Worm (Caenorhabditis elegans) whole organism, young adult: ENCODE results near the gene gpc-1.

ENCODE experiments used
- B0019.2 ChIP-seq: fragments of 200-800 bp; sonication (Bioruptor generic); conservative IDR thresholded peaks from 2 replicates; pipeline ENCODE4 v1.3.6; 2022; ENCODE audit warnings: missing genetic modification reagents, missing genetic modification characterization, missing compliant biosample characterization
- C17E4.6 ChIP-seq: fragments of 200-800 bp; sonication (Bioruptor generic); IDR thresholded peaks from 2 replicates; pipeline ENCODE4 v1.3.6; 2022; ENCODE audit warnings: missing genetic modification reagents, missing genetic modification characterization, missing compliant biosample characterization
- D2030.7 ChIP-seq: fragments of 200-800 bp; sonication (Bioruptor generic); IDR thresholded peaks from 2 replicates; pipeline ENCODE4 v1.3.6; 2022; ENCODE audit warnings: missing genetic modification reagents, missing genetic modification characterization, missing compliant biosample characterization
- F49E8.2 ChIP-seq: sonication (generic microtip); optimal IDR thresholded peaks from 3 replicates; lab custom pipeline; 2017; ENCODE audit warnings: missing genetic modification characterization, mild to moderate bottlenecking, missing compliant biosample characterization, antibody characterized with exemption, moderate library complexity; ENCODE audit not compliant: insufficient read depth
- F55B11.4 ChIP-seq: sonication (generic microtip); optimal IDR thresholded peaks from 2 replicates; lab custom pipeline; 2016; ENCODE audit warnings: missing compliant biosample characterization, missing genetic modification characterization, borderline replicate concordance; ENCODE audit not compliant: insufficient read depth
- K11D2.4 ChIP-seq: fragments of 200-800 bp; sonication (Bioruptor generic); IDR thresholded peaks from 2 replicates; pipeline ENCODE4 v1.3.6; 2022; ENCODE audit warnings: missing genetic modification reagents, missing genetic modification characterization, missing compliant biosample characterization
- K12H6.12 ChIP-seq: fragments of 200-800 bp; sonication (Bioruptor generic); optimal IDR thresholded peaks from 2 replicates; lab custom pipeline; 2018; ENCODE audit warnings: mild to moderate bottlenecking, missing genetic modification characterization, missing compliant biosample characterization
- T26A5.8 ChIP-seq: sonication (generic microtip); optimal IDR thresholded peaks from 2 replicates; lab custom pipeline; 2016; ENCODE audit warnings: missing genetic modification characterization, missing compliant biosample characterization
- Y53F4B.3 ChIP-seq: fragments of 200-800 bp; sonication (Bioruptor generic); IDR thresholded peaks from 2 replicates; pipeline ENCODE4 v1.3.6; 2022; ENCODE audit warnings: missing genetic modification reagents, missing genetic modification characterization, missing compliant biosample characterization
- Y53G8AR.9 ChIP-seq: fragments of 200-800 bp; sonication (Bioruptor generic); conservative IDR thresholded peaks from 2 replicates; pipeline ENCODE4 v1.3.6; 2022; ENCODE audit warnings: missing genetic modification reagents, missing genetic modification characterization, missing compliant biosample characterization
- Y56A3A.18 ChIP-seq: fragments of 200-800 bp; sonication (Bioruptor generic); IDR thresholded peaks from 2 replicates; pipeline ENCODE4 v1.3.6; 2022; ENCODE audit warnings: missing genetic modification reagents, missing genetic modification characterization, missing compliant biosample characterization
- atf-7 ChIP-seq: sonication (generic microtip); optimal IDR thresholded peaks from 2 replicates; lab custom pipeline; 2017; ENCODE audit warnings: mild to moderate bottlenecking, missing genetic modification characterization, missing compliant biosample characterization
- athp-1 ChIP-seq: sonication (generic microtip); optimal IDR thresholded peaks from 2 replicates; lab custom pipeline; 2017; ENCODE audit warnings: mild to moderate bottlenecking, missing genetic modification characterization, missing compliant biosample characterization
- attf-6 ChIP-seq: fragments of 200-800 bp; sonication (Bioruptor generic); IDR thresholded peaks from 2 replicates; pipeline ENCODE4 v1.3.6; 2022; ENCODE audit warnings: missing genetic modification reagents, missing genetic modification characterization, missing compliant biosample characterization
- ccch-3 ChIP-seq: fragments of 200-800 bp; sonication (Bioruptor generic); optimal IDR thresholded peaks from 2 replicates; lab custom pipeline; 2018; ENCODE audit warnings: mild to moderate bottlenecking, missing genetic modification characterization, missing compliant biosample characterization
- cebp-1 ChIP-seq, 2 experiments: fragments of 200-800 bp in 1 of 2; sonication (Bioruptor generic) in 1 of 2; sonication (generic microtip) in 1 of 2; IDR thresholded peaks in 1 of 2; optimal IDR thresholded peaks in 1 of 2; 2 replicates each; pipeline versions ENCODE4 v1.3.6 to Lab custom; 2017 to 2022; ENCODE audit warnings: missing compliant biosample characterization in 2 of 2, missing genetic modification characterization in 2 of 2, mild to moderate bottlenecking in 1 of 2, missing genetic modification reagents in 1 of 2, moderate library complexity in 1 of 2
- ceh-100 ChIP-seq: fragments of 200-800 bp; sonication (Bioruptor generic); IDR thresholded peaks from 2 replicates; pipeline ENCODE4 v1.3.6; 2022; ENCODE audit warnings: missing genetic modification reagents, missing genetic modification characterization, missing compliant biosample characterization
- ceh-40 ChIP-seq: fragments of 200-800 bp; sonication (Bioruptor generic); IDR thresholded peaks from 2 replicates; pipeline ENCODE4 v1.3.6; 2022; ENCODE audit warnings: missing genetic modification characterization, missing compliant biosample characterization
- ceh-79 ChIP-seq: sonication (generic microtip); optimal IDR thresholded peaks from 2 replicates; lab custom pipeline; 2017; ENCODE audit warnings: mild to moderate bottlenecking, missing genetic modification characterization, missing compliant biosample characterization
- die-1 ChIP-seq: sonication (generic microtip); optimal IDR thresholded peaks from 2 replicates; lab custom pipeline; 2016; ENCODE audit warnings: missing genotype, mild to moderate bottlenecking, missing genetic modification characterization, missing compliant biosample characterization
- dpff-1 ChIP-seq: sonication (generic microtip); optimal IDR thresholded peaks from 2 replicates; lab custom pipeline; 2017; ENCODE audit warnings: mild to moderate bottlenecking, missing genetic modification characterization, missing compliant biosample characterization
- egl-44 ChIP-seq: fragments of 200-800 bp; sonication (Bioruptor generic); IDR thresholded peaks from 2 replicates; pipeline ENCODE4 v1.3.6; 2022; ENCODE audit warnings: missing genetic modification reagents, missing genetic modification characterization, missing compliant biosample characterization
- ets-4 ChIP-seq: fragments of 200-800 bp; sonication (Bioruptor generic); optimal IDR thresholded peaks from 2 replicates; lab custom pipeline; 2018; ENCODE audit warnings: mild to moderate bottlenecking, missing genetic modification characterization, missing compliant biosample characterization
- gei-17 ChIP-seq: fragments of 200-800 bp; sonication (Bioruptor generic); optimal IDR thresholded peaks from 2 replicates; lab custom pipeline; 2018; ENCODE audit warnings: mild to moderate bottlenecking, missing genetic modification characterization, missing compliant biosample characterization
- him-1 ChIP-seq: sonication (generic microtip); optimal IDR thresholded peaks from 2 replicates; lab custom pipeline; 2016; ENCODE audit warnings: missing genotype, missing genetic modification reagents, missing genetic modification characterization, missing compliant biosample characterization
- hmg-20 ChIP-seq: fragments of 200-800 bp; sonication (Bioruptor generic); IDR thresholded peaks from 2 replicates; pipeline ENCODE4 v1.3.6; 2022; ENCODE audit warnings: missing genetic modification reagents, missing genetic modification characterization, missing compliant biosample characterization
- hsf-1 ChIP-seq: fragments of 200-800 bp; sonication (Bioruptor generic); IDR thresholded peaks from 2 replicates; pipeline ENCODE4 v1.3.6; 2022; ENCODE audit warnings: missing genetic modification reagents, missing genetic modification characterization, missing compliant biosample characterization
- let-607 ChIP-seq, 2 experiments: fragments of 200-800 bp in 1 of 2; sonication (Bioruptor generic) in 1 of 2; sonication (generic microtip) in 1 of 2; optimal IDR thresholded peaks; 2 replicates each; lab custom pipeline; 2016 to 2018; ENCODE audit warnings: mild to moderate bottlenecking in 2 of 2, missing compliant biosample characterization in 2 of 2, missing genetic modification characterization in 2 of 2, moderate library complexity in 2 of 2, missing genotype in 1 of 2
- lin-35 ChIP-seq, 3 experiments: fragments of 150-350 bp in 2 of 3; sonication (generic microtip) in 1 of 3; optimal IDR thresholded peaks; 2 replicates each; lab custom pipeline; 2014 to 2018; ENCODE audit warnings: missing biosample characterization in 3 of 3, missing genetic modification characterization in 3 of 3, missing genetic modification reagents in 3 of 3
- madf-3 ChIP-seq: fragments of 200-800 bp; sonication (Bioruptor generic); IDR thresholded peaks from 2 replicates; pipeline ENCODE4 v1.3.6; 2022; ENCODE audit warnings: missing genetic modification reagents, missing genetic modification characterization, missing compliant biosample characterization
- nfya-2 ChIP-seq: fragments of 200-800 bp; sonication (Bioruptor generic); IDR thresholded peaks from 2 replicates; pipeline ENCODE4 v1.3.6; 2022; ENCODE audit warnings: missing genetic modification reagents, missing genetic modification characterization, missing compliant biosample characterization
- nfyb-1 ChIP-seq: fragments of 200-800 bp; sonication (Bioruptor generic); IDR thresholded peaks from 2 replicates; pipeline ENCODE4 v1.3.6; 2022; ENCODE audit warnings: missing genetic modification reagents, missing genetic modification characterization, missing compliant biosample characterization
- nhr-120 ChIP-seq: fragments of 200-800 bp; sonication (Bioruptor generic); IDR thresholded peaks from 2 replicates; pipeline ENCODE4 v1.3.6; 2022; ENCODE audit warnings: missing genetic modification characterization, missing compliant biosample characterization
- nhr-179 ChIP-seq: sonication (generic microtip); optimal IDR thresholded peaks from 2 replicates; lab custom pipeline; 2016; ENCODE audit warnings: mild to moderate bottlenecking, missing genetic modification characterization, missing compliant biosample characterization
- nhr-27 ChIP-seq: fragments of 200-800 bp; sonication (Bioruptor generic); optimal IDR thresholded peaks from 2 replicates; lab custom pipeline; 2018; ENCODE audit warnings: mild to moderate bottlenecking, missing genetic modification characterization, moderate library complexity, missing compliant biosample characterization
- nhr-80 ChIP-seq: sonication (generic microtip); optimal IDR thresholded peaks from 2 replicates; lab custom pipeline; 2016; ENCODE audit warnings: missing genetic modification characterization, missing compliant biosample characterization
- nhr-90 ChIP-seq: sonication (generic microtip); optimal IDR thresholded peaks from 2 replicates; lab custom pipeline; 2016; ENCODE audit warnings: missing genotype, mild to moderate bottlenecking, missing genetic modification characterization, missing compliant biosample characterization
- pbrm-1 ChIP-seq: fragments of 200-800 bp; sonication (Bioruptor generic); IDR thresholded peaks from 2 replicates; pipeline ENCODE4 v1.3.6; 2022; ENCODE audit warnings: missing genetic modification reagents, missing genetic modification characterization, missing compliant biosample characterization
- sea-2 ChIP-seq: fragments of 200-800 bp; sonication (Bioruptor generic); IDR thresholded peaks from 2 replicates; pipeline ENCODE4 v1.3.6; 2022; ENCODE audit warnings: missing genetic modification characterization, missing compliant biosample characterization
- snpc-1.3 ChIP-seq: sonication (generic microtip); optimal IDR thresholded peaks from 2 replicates; lab custom pipeline; 2017; ENCODE audit warnings: missing genetic modification characterization, mild to moderate bottlenecking, missing compliant biosample characterization, antibody characterized with exemption, moderate library complexity, missing genotype, missing genetic modification reagents; ENCODE audit not compliant: insufficient read depth
- snpc-3.4 ChIP-seq: sonication (generic microtip); optimal IDR thresholded peaks from 2 replicates; lab custom pipeline; 2017; ENCODE audit warnings: missing genetic modification characterization, mild to moderate bottlenecking, missing compliant biosample characterization, antibody characterized with exemption, moderate library complexity, missing genotype, missing genetic modification reagents
- tbx-9 ChIP-seq: sonication (generic microtip); optimal IDR thresholded peaks from 2 replicates; lab custom pipeline; 2016; ENCODE audit warnings: borderline replicate concordance, missing genetic modification characterization, inconsistent platforms, missing compliant biosample characterization
- unc-130 ChIP-seq: sonication (generic microtip); optimal IDR thresholded peaks from 2 replicates; lab custom pipeline; 2016; ENCODE audit warnings: missing genetic modification reagents, missing genetic modification characterization, missing compliant biosample characterization
- zim-3 ChIP-seq: sonication (generic microtip); optimal IDR thresholded peaks from 2 replicates; lab custom pipeline; 2017; ENCODE audit warnings: mild to moderate bottlenecking, missing genetic modification characterization, moderate library complexity, missing compliant biosample characterization
- ztf-25 ChIP-seq: fragments of 200-800 bp; sonication (Bioruptor generic); IDR thresholded peaks from 2 replicates; pipeline ENCODE4 v1.3.6; 2022; ENCODE audit warnings: missing genetic modification reagents, missing genetic modification characterization, missing compliant biosample characterization
- ztf-28 ChIP-seq: fragments of 200-800 bp; sonication (Bioruptor generic); IDR thresholded peaks from 2 replicates; pipeline ENCODE4 v1.3.6; 2022; ENCODE audit warnings: missing genetic modification reagents, missing genetic modification characterization, missing compliant biosample characterization
- ztf-3 ChIP-seq: fragments of 200-800 bp; sonication (Bioruptor generic); optimal IDR thresholded peaks from 2 replicates; lab custom pipeline; 2018; ENCODE audit warnings: mild to moderate bottlenecking, missing genetic modification characterization, missing compliant biosample characterization
- ztf-6 ChIP-seq: fragments of 200-800 bp; sonication (Bioruptor generic); IDR thresholded peaks from 2 replicates; pipeline ENCODE4 v1.3.6; 2022; ENCODE audit warnings: missing genetic modification reagents, missing genetic modification characterization, missing compliant biosample characterization

gpc-1 gene

DNA sequence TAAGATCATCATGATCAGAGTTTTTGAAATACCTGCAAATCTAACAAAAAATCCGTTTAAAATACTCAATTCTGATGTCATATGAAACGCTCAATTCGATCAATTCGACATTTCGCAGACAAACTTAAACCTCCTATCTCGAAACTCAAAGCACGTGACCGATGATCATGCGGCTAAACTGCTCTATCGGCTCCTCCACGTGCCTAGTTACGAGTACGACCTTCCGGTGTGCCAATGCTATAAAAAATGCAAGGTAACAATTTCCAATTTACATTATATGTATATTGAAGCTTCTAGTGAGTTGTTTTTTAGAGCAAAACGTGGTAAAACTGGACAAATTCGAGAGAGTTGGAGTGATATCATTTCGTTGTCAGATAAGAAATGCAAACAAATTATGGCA lies 26.4 kb upstream of the gpc-1 start:
- peak; percentile 86 to 89 for TF ChIP-seq let-607 (tag; optimal IDR thresholded peaks at IDR 0.05; lab: Kevin White, UChicago)
- no peak for TF ChIP-seq Y53G8AR.9
- no peak for TF ChIP-seq nfya-2 (GFP tag; lab: Robert Waterston, UW)
- no peak for TF ChIP-seq lin-35 (GFP tag; optimal IDR thresholded peaks at IDR 0.05; lab: Kevin White, UChicago)
- no peak for TF ChIP-seq unc-130 (GFP tag; lab: Kevin White, UChicago)
- no peak for TF ChIP-seq tbx-9 (tag; lab: Kevin White, UChicago)
- TF ChIP-seq F55B11.4 (tag; lab: Kevin White, UChicago), result no peak
- TF ChIP-seq K12H6.12, result no peak
- no peak for TF ChIP-seq D2030.7
- no peak for TF ChIP-seq ztf-3 (GFP tag; lab: Kevin White, UChicago)
- TF ChIP-seq nhr-179 (tag; lab: Kevin White, UChicago), result no peak
- TF ChIP-seq snpc-3.4 (tag; lab: Kevin White, UChicago), result no peak
- TF ChIP-seq him-1 (tag; lab: Kevin White, UChicago), result no peak
- TF ChIP-seq ccch-3 (GFP tag; lab: Kevin White, UChicago), result no peak
- TF ChIP-seq cebp-1 (GFP tag; IDR thresholded peaks at IDR 0.05; lab: Robert Waterston, UW), result no peak
- TF ChIP-seq cebp-1 (tag; optimal IDR thresholded peaks at IDR 0.05; lab: Kevin White, UChicago), result peak; percentile 65
- TF ChIP-seq Y53F4B.3, result no peak
- TF ChIP-seq snpc-1.3 (tag; lab: Kevin White, UChicago), result no peak
- no peak for TF ChIP-seq dpff-1 (tag; lab: Kevin White, UChicago)
- TF ChIP-seq nhr-90, result peak; percentile 48
- TF ChIP-seq atf-7 (tag; lab: Kevin White, UChicago), result peak; percentile 73
- peak; percentile 57 for TF ChIP-seq nhr-80 (tag; lab: Kevin White, UChicago)
- TF ChIP-seq zim-3 (tag; lab: Kevin White, UChicago), result no peak
- TF ChIP-seq ztf-25, result no peak
- 0 out of 2 replicates have a peak, but pooled peaks have one; percentile 25 for TF ChIP-seq K11D2.4 (GFP tag; lab: Robert Waterston, UW)
- TF ChIP-seq madf-3, result no peak
- no peak for TF ChIP-seq hsf-1 (GFP tag; lab: Robert Waterston, UW)
- 0 out of 2 replicates have a peak, but pooled peaks have one; percentile 12 for TF ChIP-seq egl-44 (GFP tag; lab: Robert Waterston, UW)
- no peak for TF ChIP-seq ztf-6 (GFP tag; lab: Robert Waterston, UW)
- no peak for TF ChIP-seq athp-1
- 0 out of 2 replicates have a peak, but pooled peaks have one; percentile 36 for TF ChIP-seq Y56A3A.18
- no peak for TF ChIP-seq T26A5.8 (tag; lab: Kevin White, UChicago)
- TF ChIP-seq ztf-28 (GFP tag; lab: Robert Waterston, UW), result no peak
- TF ChIP-seq ceh-100 (GFP tag; lab: Robert Waterston, UW), result no peak
- TF ChIP-seq hmg-20, result no peak
- TF ChIP-seq sea-2, result no peak
- no peak for TF ChIP-seq nfyb-1 (GFP tag; lab: Robert Waterston, UW)
- no peak for TF ChIP-seq die-1 (tag; lab: Kevin White, UChicago)
- TF ChIP-seq B0019.2 (GFP tag; lab: Robert Waterston, UW), result no peak
- no peak for TF ChIP-seq ceh-40
- no peak for TF ChIP-seq C17E4.6 (GFP tag; lab: Robert Waterston, UW)
- TF ChIP-seq pbrm-1 (GFP tag; lab: Robert Waterston, UW), result no peak
- TF ChIP-seq ets-4 (GFP tag; lab: Kevin White, UChicago), result peak; percentile 12
- no peak for TF ChIP-seq gei-17 (GFP tag; lab: Kevin White, UChicago)
- no peak for TF ChIP-seq F49E8.2 (tag; lab: Kevin White, UChicago)
- TF ChIP-seq nhr-120 (GFP tag; lab: Robert Waterston, UW), result no peak
- no peak for TF ChIP-seq nhr-27
- TF ChIP-seq attf-6 (GFP tag; lab: Robert Waterston, UW), result no peak
- no peak for TF ChIP-seq ceh-79 (tag; lab: Kevin White, UChicago)
